In genomic region chrX:17451410-17451809, ce11 we compare ENCODE assay signal across 4 worm cellular contexts.
TF ChIP-seq lines count a peak whose summit lies in the region.

Gene C36E6.2 (plus strand): TSS chrX:17451670.

TF ChIP-seq in whole organism, L2 larva, 48 proteins besides CTCF, POLR2A, EP300 and RAD21 (continues in another document):
- TF ChIP-seq lin-39 (tag; optimal IDR thresholded peaks at IDR 0.05; lab: Kevin White, UChicago) (no peak), nhr-23 (tag; optimal IDR thresholded peaks at IDR 0.05; lab: Kevin White, UChicago) (no peak), mbf-1 (tag; optimal IDR thresholded peaks at IDR 0.05; lab: Kevin White, UChicago) (no peak), nhr-129 (tag; optimal IDR thresholded peaks at IDR 0.05; lab: Kevin White, UChicago) (peak; percentile 92), unc-39 (tag; optimal IDR thresholded peaks at IDR 0.05; lab: Kevin White, UChicago) (no peak), ztf-1 (GFP tag; conservative IDR thresholded peaks at IDR 0.05; lab: Robert Waterston, UW) (no peak), snpc-4 (tag; optimal IDR thresholded peaks at IDR 0.05; lab: Kevin White, UChicago) (no peak), mdl-1 (tag; optimal IDR thresholded peaks at IDR 0.05; lab: Kevin White, UChicago) (peak; percentile 95 to 99), egl-27 (tag; optimal IDR thresholded peaks at IDR 0.05; lab: Kevin White, UChicago) (peak; percentile 40), lin-13 (GFP tag; optimal IDR thresholded peaks at IDR 0.05; lab: Kevin White, UChicago) (peak; percentile 54), ama-1 (optimal IDR thresholded peaks at IDR 0.05; lab: Kevin White, UChicago) (no peak), nhr-21 (tag; optimal IDR thresholded peaks at IDR 0.05; lab: Kevin White, UChicago) (peak; percentile 74), R02D3.7 (tag; optimal IDR thresholded peaks at IDR 0.05; lab: Kevin White, UChicago) (no peak), blmp-1 (tag; optimal IDR thresholded peaks at IDR 0.05; lab: Kevin White, UChicago; ENCODE audit: insufficient read depth) (peak; percentile 49), elt-1 (tag; optimal IDR thresholded peaks at IDR 0.05; lab: Kevin White, UChicago) (no peak), ceh-16 (tag; optimal IDR thresholded peaks at IDR 0.05; lab: Kevin White, UChicago) (no peak), aly-2 (tag; optimal IDR thresholded peaks at IDR 0.05; lab: Kevin White, UChicago) (no peak), elt-3 (tag; optimal IDR thresholded peaks at IDR 0.05; lab: Kevin White, UChicago) (no peak), nhr-12 (tag; optimal IDR thresholded peaks at IDR 0.05; lab: Kevin White, UChicago) (no peak), fos-1 (tag; optimal IDR thresholded peaks at IDR 0.05; lab: Kevin White, UChicago) (peak; percentile 58), lin-11 (tag; optimal IDR thresholded peaks at IDR 0.05; lab: Kevin White, UChicago) (no peak), skn-1 (tag; optimal IDR thresholded peaks at IDR 0.05; lab: Kevin White, UChicago) (peak; percentile 16), unc-55 (GFP tag; optimal IDR thresholded peaks at IDR 0.05; lab: Kevin White, UChicago) (peak; percentile 73), ZK546.5 (tag; optimal IDR thresholded peaks at IDR 0.05; lab: Kevin White, UChicago) (no peak)

TF ChIP-seq in whole organism, L4 larva, 104 proteins besides CTCF, POLR2A, EP300 and RAD21 (continues in another document):
- peak; percentile 74 for TF ChIP-seq nhr-28 (tag; optimal IDR thresholded peaks at IDR 0.05; lab: Kevin White, UChicago)
- peak in 1 of 2 experiments; percentile 89 for TF ChIP-seq hif-1 (tag; optimal IDR thresholded peaks at IDR 0.05; lab: Kevin White, UChicago)
- no peak for TF ChIP-seq arid-1 (GFP tag; conservative IDR thresholded peaks at IDR 0.05; lab: Robert Waterston, UW)
- peak; percentile 1 for TF ChIP-seq spr-1 (tag; optimal IDR thresholded peaks at IDR 0.05; lab: Kevin White, UChicago)
- peak; percentile 21 for TF ChIP-seq nhr-11 (tag; optimal IDR thresholded peaks at IDR 0.05; lab: Kevin White, UChicago)
- TF ChIP-seq ctbp-1 (GFP tag; IDR thresholded peaks at IDR 0.05; lab: Robert Waterston, UW), result 0 out of 2 replicates have a peak, but pooled peaks have one; percentile 16
- no peak for TF ChIP-seq jun-1 (tag; optimal IDR thresholded peaks at IDR 0.05; lab: Kevin White, UChicago)
- TF ChIP-seq attf-4 (tag; optimal IDR thresholded peaks at IDR 0.05; lab: Kevin White, UChicago), result no peak
- no peak for TF ChIP-seq lir-3 (tag; optimal IDR thresholded peaks at IDR 0.05; lab: Kevin White, UChicago)
- TF ChIP-seq nhr-76 (tag; optimal IDR thresholded peaks at IDR 0.05; lab: Kevin White, UChicago), result no peak
- 0 out of 2 replicates have a peak, but pooled peaks have one; percentile 15 for TF ChIP-seq vab-7 (GFP tag; IDR thresholded peaks at IDR 0.05; lab: Robert Waterston, UW)
- TF ChIP-seq ztf-7 (tag; optimal IDR thresholded peaks at IDR 0.05; lab: Kevin White, UChicago), result peak; percentile 69
- TF ChIP-seq sdz-12 (GFP tag; optimal IDR thresholded peaks at IDR 0.05; lab: Kevin White, UChicago), result no peak
- TF ChIP-seq lsy-2 (tag; optimal IDR thresholded peaks at IDR 0.05; lab: Kevin White, UChicago), result peak; percentile 13 to 84
- TF ChIP-seq fkh-10 (GFP tag; optimal IDR thresholded peaks at IDR 0.05; lab: Kevin White, UChicago), result peak; percentile 51
- peak; percentile 79 for TF ChIP-seq mes-2 (tag; optimal IDR thresholded peaks at IDR 0.05; lab: Kevin White, UChicago; ENCODE audit: poor library complexity, severe bottlenecking)
- peak; percentile 45 for TF ChIP-seq dmd-6 (GFP tag; IDR thresholded peaks at IDR 0.05; lab: Robert Waterston, UW)
- TF ChIP-seq dve-1 (tag; optimal IDR thresholded peaks at IDR 0.05; lab: Kevin White, UChicago; ENCODE audit: insufficient read depth), result peak; percentile 86
- no peak for TF ChIP-seq lin-1 (GFP tag; IDR thresholded peaks at IDR 0.05; lab: Robert Waterston, UW)
- peak; percentile 97 to 99 for TF ChIP-seq mdl-1 (tag; optimal IDR thresholded peaks at IDR 0.05; lab: Kevin White, UChicago)
- peak; percentile 25 for TF ChIP-seq F37D6.2 (tag; optimal IDR thresholded peaks at IDR 0.05; lab: Kevin White, UChicago)
- peak; percentile 58 for TF ChIP-seq nhr-77 (tag; optimal IDR thresholded peaks at IDR 0.05; lab: Kevin White, UChicago)
- peak; percentile 67 for TF ChIP-seq hlh-11 (tag; optimal IDR thresholded peaks at IDR 0.05; lab: Kevin White, UChicago)

TF ChIP-seq in whole organism, late embryonic, 69 proteins besides CTCF, POLR2A, EP300 and RAD21:
- TF ChIP-seq ceh-34 (tag; optimal IDR thresholded peaks at IDR 0.05; lab: Kevin White, UChicago), result peak; percentile 27
- peak; percentile 63 for TF ChIP-seq nfya-1 (tag; optimal IDR thresholded peaks at IDR 0.05; lab: Kevin White, UChicago)
- no peak for TF ChIP-seq ceh-22 (tag; optimal IDR thresholded peaks at IDR 0.05; lab: Kevin White, UChicago)
- peak; percentile 61 for TF ChIP-seq sdc-2 (tag; optimal IDR thresholded peaks at IDR 0.05; lab: Kevin White, UChicago)
- TF ChIP-seq tbx-2 (tag; optimal IDR thresholded peaks at IDR 0.05; lab: Kevin White, UChicago), result peak; percentile 25
- TF ChIP-seq ceh-31 (tag; optimal IDR thresholded peaks at IDR 0.05; lab: Kevin White, UChicago), result peak; percentile 60
- peak; percentile 83 for TF ChIP-seq sox-2 (GFP tag; IDR thresholded peaks at IDR 0.05; lab: Robert Waterston, UW)
- peak; percentile 96 for TF ChIP-seq hlh-30 (tag; optimal IDR thresholded peaks at IDR 0.05; lab: Kevin White, UChicago; ENCODE audit: insufficient read depth)
- TF ChIP-seq pag-3 (tag; optimal IDR thresholded peaks at IDR 0.05; lab: Kevin White, UChicago; ENCODE audit: borderline replicate concordance), result no peak
TF ChIP-seq in whole organism, late embryonic: peak in this region for 7.

TF ChIP-seq in whole organism, mixed stage, embryonic, 35 proteins besides CTCF, POLR2A, EP300 and RAD21:
- TF ChIP-seq M03D4.4 (tag; optimal IDR thresholded peaks at IDR 0.05; lab: Kevin White, UChicago) (no peak), pha-4 (tag; optimal IDR thresholded peaks at IDR 0.05; lab: Kevin White, UChicago) (peak; percentile 66), ceh-39 (tag; optimal IDR thresholded peaks at IDR 0.05; lab: Kevin White, UChicago) (no peak), ceh-43 (GFP tag; optimal IDR thresholded peaks at IDR 0.05; lab: Kevin White, UChicago) (peak; percentile 14), lsy-2 (tag; optimal IDR thresholded peaks at IDR 0.05; lab: Kevin White, UChicago) (peak; percentile 58), ham-2 (GFP tag; optimal IDR thresholded peaks at IDR 0.05; lab: Kevin White, UChicago) (peak; percentile 60), drap-1 (GFP tag; optimal IDR thresholded peaks at IDR 0.05; lab: Kevin White, UChicago) (peak; percentile 1), nhr-76 (tag; optimal IDR thresholded peaks at IDR 0.05; lab: Kevin White, UChicago) (no peak), hlh-1 (tag; optimal IDR thresholded peaks at IDR 0.05; lab: Kevin White, UChicago) (peak; percentile 70), lin-13 (tag; optimal IDR thresholded peaks at IDR 0.05; lab: Kevin White, UChicago) (peak; percentile 57), nhr-28 (tag; optimal IDR thresholded peaks at IDR 0.05; lab: Kevin White, UChicago) (no peak), cnd-1 (tag; optimal IDR thresholded peaks at IDR 0.05; lab: Kevin White, UChicago) (no peak), tbx-8 (GFP tag; optimal IDR thresholded peaks at IDR 0.05; lab: Kevin White, UChicago) (no peak), unc-120 (tag; optimal IDR thresholded peaks at IDR 0.05; lab: Kevin White, UChicago; ENCODE audit: poor library complexity, severe bottlenecking) (peak; percentile 16), ceh-83 (GFP tag; optimal IDR thresholded peaks at IDR 0.05; lab: Kevin White, UChicago) (no peak), snpc-4 (tag; optimal IDR thresholded peaks at IDR 0.05; lab: Kevin White, UChicago) (no peak), ces-1 (GFP tag; optimal IDR thresholded peaks at IDR 0.05; lab: Kevin White, UChicago) (peak; percentile 57), mls-2 (tag; optimal IDR thresholded peaks at IDR 0.05; lab: Kevin White, UChicago) (peak; percentile 39), mep-1 (tag; optimal IDR thresholded peaks at IDR 0.05; lab: Kevin White, UChicago) (peak; percentile 69), sptf-1 (tag; optimal IDR thresholded peaks at IDR 0.05; lab: Kevin White, UChicago) (peak; percentile 59), sem-2 (GFP tag; optimal IDR thresholded peaks at IDR 0.05; lab: Kevin White, UChicago) (no peak), flh-1 (GFP tag; optimal IDR thresholded peaks at IDR 0.05; lab: Kevin White, UChicago) (no peak), nhr-2 (tag; optimal IDR thresholded peaks at IDR 0.05; lab: Kevin White, UChicago) (no peak)
